Worm (Caenorhabditis elegans): ENCODE results near the gene arrd-17.

DNA sequence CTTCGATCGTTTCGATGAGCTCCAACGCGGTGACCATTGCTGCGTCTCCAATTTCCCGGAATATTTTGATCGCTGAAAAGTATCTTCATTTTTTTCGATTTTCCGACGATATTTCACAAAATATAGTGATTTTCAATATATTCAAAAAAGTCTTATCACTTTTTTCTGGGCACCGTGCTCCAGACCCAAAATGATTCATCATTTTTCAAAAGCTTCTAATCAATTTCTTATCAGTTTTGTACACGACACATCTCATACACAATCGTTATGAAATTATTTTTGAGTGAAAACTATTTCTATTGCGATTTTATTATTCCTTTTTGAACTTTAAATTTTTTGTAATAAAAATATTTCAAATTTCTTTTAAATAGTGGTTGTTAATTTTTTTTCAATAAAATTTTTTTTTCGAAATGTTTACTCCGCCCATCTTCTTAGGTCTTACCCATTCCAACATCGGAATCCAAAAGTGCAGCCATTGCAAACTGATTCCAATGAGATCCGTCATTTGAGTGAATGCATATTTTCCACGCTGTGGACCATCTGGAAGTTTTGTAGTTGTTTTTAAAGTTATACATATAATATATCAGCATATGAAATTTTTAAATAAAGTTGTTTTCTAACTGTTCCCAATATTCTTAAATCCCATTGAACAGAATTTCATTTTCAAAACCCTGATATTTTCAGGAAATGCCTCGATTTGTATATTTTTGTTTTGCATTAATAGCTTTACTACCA lies 48.3 kb upstream of the arrd-17 start, which contains the start of gene sid-2:
- TF ChIP-seq flt-1 (GFP tag; IDR thresholded peaks at IDR 0.05), result no peak
- no peak for TF ChIP-seq ref-1 (GFP tag; conservative IDR thresholded peaks at IDR 0.05)
- no peak for TF ChIP-seq ztf-29 (GFP tag; IDR thresholded peaks at IDR 0.05)
- TF ChIP-seq med-1 (GFP tag; optimal IDR thresholded peaks at IDR 0.05; ENCODE audit: insufficient read depth), result no peak
- TF ChIP-seq ztf-23 (GFP tag; IDR thresholded peaks at IDR 0.05), result no peak
- TF ChIP-seq tab-1 (GFP tag; IDR thresholded peaks at IDR 0.05), result no peak
- no peak for TF ChIP-seq T22C8.4 (GFP tag; IDR thresholded peaks at IDR 0.05)
